Worm (Caenorhabditis elegans) whole organism, young adult: ENCODE measurements around the gene rpl-11.1.

Experiments used
- F52B5.7 ChIP-seq: sonication (generic microtip); optimal IDR thresholded peaks from 2 replicates; lab custom pipeline; 2016; ENCODE audit warnings: mild to moderate bottlenecking, missing genetic modification characterization, missing compliant biosample characterization
- T07F8.4 ChIP-seq: sonication (generic microtip); optimal IDR thresholded peaks from 2 replicates; lab custom pipeline; 2016; ENCODE audit warnings: mild to moderate bottlenecking, missing genetic modification characterization, moderate library complexity, missing compliant biosample characterization
- T26A5.8 ChIP-seq: sonication (generic microtip); optimal IDR thresholded peaks from 2 replicates; lab custom pipeline; 2016; ENCODE audit warnings: missing genetic modification characterization, missing compliant biosample characterization
- egl-44 ChIP-seq: fragments of 200-800 bp; sonication (Bioruptor generic); IDR thresholded peaks from 2 replicates; pipeline ENCODE4 v1.3.6; 2022; ENCODE audit warnings: missing genetic modification reagents, missing genetic modification characterization, missing compliant biosample characterization
- him-1 ChIP-seq: sonication (generic microtip); optimal IDR thresholded peaks from 2 replicates; lab custom pipeline; 2016; ENCODE audit warnings: missing genotype, missing genetic modification reagents, missing genetic modification characterization, missing compliant biosample characterization
- mes-4 ChIP-seq: sonication (generic microtip); optimal IDR thresholded peaks from 2 replicates; lab custom pipeline; 2016; ENCODE audit warnings: missing genotype, missing genetic modification characterization, missing compliant biosample characterization
- nhr-27 ChIP-seq: fragments of 200-800 bp; sonication (Bioruptor generic); optimal IDR thresholded peaks from 2 replicates; lab custom pipeline; 2018; ENCODE audit warnings: mild to moderate bottlenecking, missing genetic modification characterization, moderate library complexity, missing compliant biosample characterization
- nhr-80 ChIP-seq: sonication (generic microtip); optimal IDR thresholded peaks from 2 replicates; lab custom pipeline; 2016; ENCODE audit warnings: missing genetic modification characterization, missing compliant biosample characterization
- snpc-1.3 ChIP-seq: sonication (generic microtip); optimal IDR thresholded peaks from 2 replicates; lab custom pipeline; 2017; ENCODE audit warnings: missing genetic modification characterization, mild to moderate bottlenecking, missing compliant biosample characterization, antibody characterized with exemption, moderate library complexity, missing genotype, missing genetic modification reagents; ENCODE audit not compliant: insufficient read depth
- unc-62 ChIP-seq: fragments of 150-350 bp; optimal IDR thresholded peaks from 2 replicates; lab custom pipeline; 2014; ENCODE audit warnings: missing biosample characterization, missing genetic modification reagents, missing genetic modification characterization
- ztf-18 ChIP-seq: sonication (generic microtip); optimal IDR thresholded peaks from 2 replicates; lab custom pipeline; 2016; ENCODE audit warnings: missing genotype, mild to moderate bottlenecking, missing genetic modification characterization, missing compliant biosample characterization
- ztf-28 ChIP-seq: fragments of 200-800 bp; sonication (Bioruptor generic); IDR thresholded peaks from 2 replicates; pipeline ENCODE4 v1.3.6; 2022; ENCODE audit warnings: missing genetic modification reagents, missing genetic modification characterization, missing compliant biosample characterization
- ztf-6 ChIP-seq: fragments of 200-800 bp; sonication (Bioruptor generic); IDR thresholded peaks from 2 replicates; pipeline ENCODE4 v1.3.6; 2022; ENCODE audit warnings: missing genetic modification reagents, missing genetic modification characterization, missing compliant biosample characterization

- TF ChIP-seq unc-62 (GFP tag; lab: Kevin White, UChicago) (no peak), ztf-6 (no peak), ztf-18 (tag; lab: Kevin White, UChicago) (no peak), mes-4 (no peak), T26A5.8 (tag; lab: Kevin White, UChicago) (no peak), egl-44 (GFP tag; lab: Robert Waterston, UW) (no peak), snpc-1.3 (tag; lab: Kevin White, UChicago) (no peak), nhr-80 (tag; lab: Kevin White, UChicago) (no peak), nhr-27 (no peak), T07F8.4 (no peak), him-1 (no peak), ztf-28 (GFP tag; lab: Robert Waterston, UW) (no peak), F52B5.7 (tag; lab: Kevin White, UChicago) (no peak)
Observed at ce11 chrV:3580385-3580784, 5.5 kb downstream of the rpl-11.1 start.
